Worm (Caenorhabditis elegans) whole organism, late embryonic: Measurements from ENCODE around the gene lgc-35.

Source experiments
- C08G9.2 ChIP-seq: sonication (generic microtip); optimal IDR thresholded peaks from 2 replicates; lab custom pipeline; 2016; ENCODE audit warnings: mild to moderate bottlenecking, missing genetic modification characterization, moderate library complexity, missing compliant biosample characterization
- Y22D7AL.16 ChIP-seq: sonication (generic microtip); optimal IDR thresholded peaks from 2 replicates; lab custom pipeline; 2016; ENCODE audit warnings: missing genetic modification characterization, missing compliant biosample characterization
- fkh-6 ChIP-seq: sonication (generic microtip); optimal IDR thresholded peaks from 2 replicates; lab custom pipeline; 2016; ENCODE audit warnings: missing genetic modification characterization, missing compliant biosample characterization
- nhr-11 ChIP-seq: fragments of 150-350 bp; optimal IDR thresholded peaks from 2 replicates; lab custom pipeline; 2014; ENCODE audit warnings: missing biosample characterization, missing genetic modification characterization
- pax-1 ChIP-seq: fragments of 150-350 bp; optimal IDR thresholded peaks from 2 replicates; lab custom pipeline; 2014; ENCODE audit warnings: missing biosample characterization, missing genetic modification characterization
- pha-4 ChIP-seq: fragments of 150-350 bp; optimal IDR thresholded peaks from 2 replicates; lab custom pipeline; 2018; ENCODE audit warnings: missing biosample characterization, missing genetic modification reagents, missing genetic modification characterization

ce11 chrII:12806602-12807182 lies 33.3 kb downstream of the lgc-35 start, which contains the start of gene spds-1:
- TF ChIP-seq C08G9.2 (tag; lab: Kevin White, UChicago) = no peak
- TF ChIP-seq fkh-6 = no peak
- TF ChIP-seq Y22D7AL.16 (tag; lab: Kevin White, UChicago) = no peak
- TF ChIP-seq pax-1 (tag; lab: Kevin White, UChicago) = no peak
- no peak for TF ChIP-seq pha-4 (tag; lab: Kevin White, UChicago)
- TF ChIP-seq nhr-11 (tag; lab: Kevin White, UChicago) = no peak
